Fruit fly (Drosophila melanogaster) whole organism, wandering third instar larva: ENCODE data around the gene CG14014.

Source experiments
- Abd-B ChIP-seq: fragments of >200 bp; optimal IDR thresholded peaks from 2 replicates; lab custom pipeline; 2017; ENCODE audit warnings: missing biosample characterization, missing genetic modification characterization
- CrebA ChIP-seq: fragments of 200-800 bp; sonication (Bioruptor generic); optimal IDR thresholded peaks from 2 replicates; lab custom pipeline; 2016; ENCODE audit warnings: missing biosample characterization, mild to moderate bottlenecking, missing genetic modification characterization, borderline replicate concordance
- Dfd ChIP-seq: fragments of >200 bp; optimal IDR thresholded peaks from 2 replicates; lab custom pipeline; 2017; ENCODE audit warnings: missing biosample characterization, missing genetic modification characterization
- GATAd ChIP-seq: sonication (Bioruptor generic); optimal IDR thresholded peaks from 2 replicates; lab custom pipeline; 2016; ENCODE audit warnings: missing biosample characterization, missing genetic modification characterization
- HLH106 ChIP-seq: fragments of 200-800 bp; optimal IDR thresholded peaks from 3 replicates; lab custom pipeline; 2019; ENCODE audit warnings: missing biosample characterization, mild to moderate bottlenecking, missing genetic modification characterization, moderate library complexity
- Hnf4 ChIP-seq: fragments of 200-800 bp; sonication (Bioruptor generic); optimal IDR thresholded peaks from 2 replicates; lab custom pipeline; 2016; ENCODE audit warnings: missing biosample characterization, mild to moderate bottlenecking, missing genetic modification characterization
- Hr78 ChIP-seq: fragments of >200 bp; optimal IDR thresholded peaks from 2 replicates; lab custom pipeline; 2017; ENCODE audit warnings: missing biosample characterization, missing genetic modification characterization
- Hr83 ChIP-seq: fragments of 200-300 bp; sonication (Bioruptor generic); optimal IDR thresholded peaks from 2 replicates; lab custom pipeline; 2016; ENCODE audit warnings: missing biosample characterization, mild to moderate bottlenecking, missing genetic modification characterization, moderate library complexity; ENCODE audit not compliant: poor library complexity, severe bottlenecking
- Jra ChIP-seq: sonication (Bioruptor generic); optimal IDR thresholded peaks from 2 replicates; lab custom pipeline; 2016; ENCODE audit warnings: missing biosample characterization, missing genetic modification characterization
- Myc ChIP-seq: fragments of >200 bp; optimal IDR thresholded peaks from 2 replicates; lab custom pipeline; 2017
- N ChIP-seq: fragments of >200 bp; optimal IDR thresholded peaks from 2 replicates; lab custom pipeline; 2018; ENCODE audit warnings: missing biosample characterization, missing external identifiers, missing genetic modification characterization
- Sp1 ChIP-seq: fragments of 200-800 bp; sonication (Bioruptor generic); optimal IDR thresholded peaks from 3 replicates; lab custom pipeline; 2019; ENCODE audit warnings: missing biosample characterization, mild to moderate bottlenecking, missing genetic modification characterization, moderate library complexity
- Vsx2 ChIP-seq: fragments of 200-300, 225-300 bp; sonication (Bioruptor generic); optimal IDR thresholded peaks from 2 replicates; lab custom pipeline; 2018; ENCODE audit warnings: missing biosample characterization, missing genetic modification characterization; ENCODE audit not compliant: partially characterized antibody
- br ChIP-seq: fragments of 200-800 bp; sonication (Bioruptor generic); optimal IDR thresholded peaks from 2 replicates; lab custom pipeline; 2016; ENCODE audit warnings: missing biosample characterization, missing genetic modification characterization
- brk ChIP-seq: fragments of 200-800 bp; sonication (Bioruptor generic); optimal IDR thresholded peaks from 2 replicates; lab custom pipeline; 2016; ENCODE audit warnings: missing biosample characterization, mild to moderate bottlenecking, missing genetic modification characterization
- dmrt93B ChIP-seq: fragments of 200-800 bp; sonication (Bioruptor generic); optimal IDR thresholded peaks from 2 replicates; lab custom pipeline; 2018; ENCODE audit warnings: missing biosample characterization, mild to moderate bottlenecking, missing genetic modification characterization
- dsf ChIP-seq: sonication (Bioruptor generic); optimal IDR thresholded peaks from 2 replicates; lab custom pipeline; 2016; ENCODE audit warnings: missing biosample characterization, missing genetic modification characterization, borderline replicate concordance
- foxo ChIP-seq, 2 experiments: fragments of 200-800 bp; sonication (Bioruptor generic); optimal IDR thresholded peaks; 2 replicates in 1 of 2; 3 replicates in 1 of 2; lab custom pipeline; 2016 to 2017; ENCODE audit warnings: missing biosample characterization in 2 of 2, missing genetic modification characterization in 2 of 2
- h ChIP-seq: fragments of 200-800 bp; sonication (Bioruptor generic); optimal IDR thresholded peaks from 3 replicates; lab custom pipeline; 2016; ENCODE audit warnings: missing biosample characterization, mild to moderate bottlenecking, missing genetic modification characterization
- jim ChIP-seq: fragments of 175-275, 200-325 bp; sonication (Bioruptor generic); optimal IDR thresholded peaks from 2 replicates; lab custom pipeline; 2016; ENCODE audit warnings: missing biosample characterization, mild to moderate bottlenecking, missing genetic modification characterization
- lola ChIP-seq: fragments of >200 bp; optimal IDR thresholded peaks from 2 replicates; lab custom pipeline; 2017; ENCODE audit warnings: missing biosample characterization, missing genetic modification characterization
- pan ChIP-seq: fragments of >200 bp; optimal IDR thresholded peaks from 2 replicates; lab custom pipeline; 2017
- psq ChIP-seq: fragments of 200-800 bp; sonication (Bioruptor generic); optimal IDR thresholded peaks from 3 replicates; lab custom pipeline; 2017; ENCODE audit warnings: missing biosample characterization, mild to moderate bottlenecking, missing genetic modification characterization, moderate library complexity
- rgr ChIP-seq: fragments of 200-800 bp; sonication (Bioruptor generic); optimal IDR thresholded peaks from 3 replicates; lab custom pipeline; 2016; ENCODE audit warnings: missing biosample characterization, mild to moderate bottlenecking, missing genetic modification characterization
- sage ChIP-seq: fragments of 200-800 bp; sonication (Bioruptor generic); optimal IDR thresholded peaks from 2 replicates; lab custom pipeline; 2016; ENCODE audit warnings: missing biosample characterization, mild to moderate bottlenecking, missing genetic modification characterization
- sv ChIP-seq: fragments of 200-800 bp; sonication (Bioruptor generic); optimal IDR thresholded peaks from 3 replicates; lab custom pipeline; 2016; ENCODE audit warnings: missing biosample characterization, missing genetic modification characterization
- tai ChIP-seq: sonication (Bioruptor generic); optimal IDR thresholded peaks from 2 replicates; lab custom pipeline; 2016; ENCODE audit warnings: missing biosample characterization, missing genetic modification characterization
- usp ChIP-seq: fragments of >200 bp; optimal IDR thresholded peaks from 2 replicates; lab custom pipeline; 2017; ENCODE audit warnings: missing biosample characterization, missing genetic modification characterization
- woc ChIP-seq: sonication (Bioruptor generic); optimal IDR thresholded peaks from 2 replicates; lab custom pipeline; 2016; ENCODE audit warnings: missing biosample characterization, mild to moderate bottlenecking, missing genetic modification characterization

The CG14014 gene

DNA sequence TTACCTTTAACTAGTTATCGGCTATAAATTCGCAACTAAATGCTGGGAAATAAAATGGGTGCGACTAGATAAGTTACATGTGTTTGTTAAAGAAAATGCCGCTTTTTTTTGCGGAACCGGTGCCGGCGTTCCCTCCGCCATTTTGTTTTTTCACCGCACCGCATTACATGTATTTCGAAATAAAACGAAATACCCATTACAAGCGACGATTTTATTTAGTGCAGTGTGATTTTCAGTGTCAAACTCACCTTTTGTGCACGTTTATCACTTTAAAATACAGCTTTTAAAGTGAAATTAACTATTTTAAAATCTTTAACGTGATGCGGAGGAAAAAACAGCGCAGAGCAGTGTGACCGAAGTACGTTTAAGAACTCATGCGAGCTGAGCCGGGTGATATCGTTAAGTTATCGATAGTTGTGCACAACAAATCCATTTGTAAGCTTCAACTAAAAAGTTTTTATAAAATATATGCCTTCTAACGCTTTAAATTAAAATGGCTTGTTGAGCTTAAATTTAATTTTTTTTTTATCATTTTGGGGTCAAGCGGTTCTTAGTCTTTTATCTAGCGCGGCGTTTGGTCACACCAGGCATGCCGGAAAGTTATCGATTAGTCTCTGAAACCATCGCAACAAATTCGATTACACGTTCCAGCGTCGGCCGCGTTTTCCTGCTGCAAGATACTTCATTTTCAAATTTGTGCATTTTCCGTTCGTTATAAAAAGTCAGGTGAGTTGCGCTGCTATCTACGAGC lies 8.5 kb downstream of the CG14014 start, which contains the start of the genes Hel25E and Lam:
Gene Hel25E (minus strand): TSS at position 380 of the 751 bp plus-strand sequence.
Gene Lam (plus strand): TSS at position 546 of the 751 bp plus-strand sequence.
- TF ChIP-seq tai (GFP tag; lab: Kevin White, UChicago) (no peak), usp (GFP tag; lab: Kevin White, UChicago) (no peak)
- TF ChIP-seq, all 38 proteins: peak for 0

DNA sequence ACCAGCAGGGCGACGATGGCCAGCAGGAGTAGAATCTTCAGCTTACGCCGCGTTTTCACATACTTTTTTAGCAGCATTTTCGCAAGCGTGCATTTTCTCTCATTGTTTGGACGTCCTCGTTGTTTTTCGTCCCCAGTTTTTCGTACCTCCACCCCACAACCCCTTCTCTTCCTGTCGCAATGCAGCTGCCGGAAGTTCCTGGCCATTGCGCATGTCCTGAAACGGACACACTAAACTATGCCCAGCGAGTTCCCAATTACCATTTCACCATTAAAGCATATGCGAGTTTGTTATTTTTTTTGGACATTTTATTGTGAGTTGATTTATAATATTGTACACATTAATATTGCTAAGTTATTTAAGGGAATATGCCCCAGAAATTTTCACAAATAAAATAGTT lies 11.6 kb downstream of the CG14014 start, which contains the start of gene CG14015:
Gene CG14015 (minus strand): TSS at position 163 of the 400 bp plus-strand sequence.
- TF ChIP-seq woc (GFP tag; lab: Kevin White, UChicago) = no peak
- TF ChIP-seq Hr78 (GFP tag; lab: Kevin White, UChicago) = no peak
- TF ChIP-seq tai (GFP tag; lab: Kevin White, UChicago) = no peak
- TF ChIP-seq usp (GFP tag; lab: Kevin White, UChicago) = no peak
- TF ChIP-seq HLH106 (tag; lab: Kevin White, UChicago) = no peak
- no peak for TF ChIP-seq jim (GFP tag; lab: Kevin White, UChicago)
- TF ChIP-seq dsf (GFP tag; lab: Kevin White, UChicago) = no peak
- no peak for TF ChIP-seq N (GFP tag; lab: Kevin White, UChicago)
- no peak for TF ChIP-seq Dfd
- no peak for TF ChIP-seq Myc
- no peak for TF ChIP-seq pan (lab: Kevin White, UChicago)
- no peak for TF ChIP-seq brk (GFP tag; lab: Kevin White, UChicago)
- no peak for TF ChIP-seq GATAd
- no peak for TF ChIP-seq Jra (GFP tag; lab: Kevin White, UChicago)
- TF ChIP-seq Hnf4 (GFP tag; lab: Kevin White, UChicago) = no peak
- no peak for TF ChIP-seq h (GFP tag; lab: Kevin White, UChicago)
- TF ChIP-seq dmrt93B = no peak
- no peak for TF ChIP-seq foxo (GFP tag; optimal IDR thresholded peaks at IDR 0.05; lab: Kevin White, UChicago)

DNA sequence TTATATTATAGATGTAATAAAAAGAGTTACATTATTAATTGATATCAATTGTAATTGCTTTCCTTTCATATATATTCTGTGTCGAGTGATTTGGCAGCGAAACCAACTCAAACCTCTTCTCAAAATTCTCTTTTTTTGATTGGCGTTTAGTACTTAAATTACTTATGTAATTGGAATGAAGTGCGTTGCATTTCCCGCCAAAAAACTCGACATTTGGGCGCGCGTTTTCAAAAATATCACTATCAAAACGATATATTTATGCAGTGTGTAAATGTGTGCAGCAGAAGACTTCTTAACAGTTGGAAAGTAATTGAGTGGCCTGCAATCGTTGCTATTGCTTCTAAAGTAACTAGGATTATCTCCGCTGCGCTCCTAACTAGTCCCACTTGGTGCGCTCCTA lies 13.6 kb downstream of the CG14014 start:
- TF ChIP-seq Sp1 (GFP tag; lab: Kevin White, UChicago) (no peak), lola (no peak), HLH106 (tag; lab: Kevin White, UChicago) (no peak), Vsx2 (GFP tag; lab: Kevin White, UChicago) (no peak), Hr83 (GFP tag; lab: Kevin White, UChicago) (no peak), sv (GFP tag; lab: Kevin White, UChicago) (no peak), Jra (GFP tag; lab: Kevin White, UChicago) (no peak), tai (GFP tag; lab: Kevin White, UChicago) (no peak), dsf (GFP tag; lab: Kevin White, UChicago) (no peak), jim (GFP tag; lab: Kevin White, UChicago) (no peak), Abd-B (no peak)

DNA sequence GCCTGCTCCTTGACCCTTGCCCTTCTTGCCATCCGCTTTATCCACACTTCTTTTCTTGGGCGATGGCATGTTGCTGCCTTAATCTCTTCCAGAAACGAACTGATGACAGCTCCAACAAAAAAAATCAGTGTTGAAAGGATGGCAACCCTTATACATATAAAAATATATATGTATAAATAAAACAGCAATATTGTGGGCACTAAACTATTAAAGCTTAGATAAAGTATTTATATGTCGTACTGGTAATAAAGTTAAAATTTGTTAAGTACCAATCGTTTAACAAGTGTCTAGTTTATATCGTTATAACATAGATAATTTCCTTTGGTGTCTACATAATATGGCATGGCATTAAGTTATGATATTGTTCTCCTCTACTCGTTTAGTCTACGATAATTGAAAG lies 14.0 kb downstream of the CG14014 start, which contains the start of gene tomb:
Gene tomb (minus strand): TSS at position 101 of the 400 bp plus-strand sequence.
- TF ChIP-seq Abd-B = no peak
- TF ChIP-seq brk (GFP tag; lab: Kevin White, UChicago) = no peak
- no peak for TF ChIP-seq GATAd
- TF ChIP-seq Dfd = no peak
- no peak for TF ChIP-seq dsf (GFP tag; lab: Kevin White, UChicago)
- TF ChIP-seq N (GFP tag; lab: Kevin White, UChicago) = no peak
- no peak for TF ChIP-seq foxo (GFP tag; optimal IDR thresholded peaks at IDR 0.05; lab: Kevin White, UChicago)

DNA sequence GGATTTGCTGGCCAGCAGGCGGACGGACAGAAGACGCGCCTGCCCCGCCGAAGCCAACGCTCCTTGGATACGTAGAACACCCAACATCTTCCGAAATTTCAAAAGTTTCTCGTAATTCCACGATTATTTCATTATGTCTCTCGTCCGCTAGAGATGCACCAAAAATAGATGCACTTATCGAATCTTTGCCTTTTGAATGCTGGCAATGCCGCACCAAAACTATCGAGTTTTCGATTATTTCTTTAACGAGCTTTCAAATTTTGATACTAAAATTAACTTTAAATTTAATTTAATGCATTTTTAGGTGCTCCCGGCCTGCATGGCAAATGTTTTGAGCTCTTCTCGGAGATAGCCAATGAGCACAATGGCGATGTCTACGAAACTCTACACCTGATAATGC lies 18.6 kb downstream of the CG14014 start, which contains the start of gene Coq6:
Gene Coq6 (minus strand): TSS at position 163 of the 400 bp plus-strand sequence.
- TF ChIP-seq Hr83 (GFP tag; lab: Kevin White, UChicago) (peak; percentile 80), Hnf4 (GFP tag; lab: Kevin White, UChicago) (no peak), jim (GFP tag; lab: Kevin White, UChicago) (no peak)

DNA sequence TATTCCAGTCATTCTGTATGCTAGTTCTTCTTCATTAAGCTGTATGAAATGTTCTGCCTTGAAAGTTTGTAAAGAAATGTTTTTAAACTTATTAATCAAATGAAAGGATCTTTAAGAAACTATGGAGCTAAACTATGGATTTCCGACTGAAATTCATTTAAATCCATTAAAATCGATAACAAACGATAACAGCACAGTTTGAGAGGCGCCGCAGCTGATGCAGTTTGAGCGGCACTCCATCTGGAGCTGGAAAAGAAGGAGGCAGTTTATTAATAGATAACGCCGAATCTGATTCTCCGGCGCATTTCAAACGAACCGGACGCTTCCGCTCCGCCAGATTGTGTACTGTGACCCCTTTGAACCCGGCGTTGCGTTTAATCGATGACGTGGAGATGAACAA lies 22.8 kb downstream of the CG14014 start, which contains the start of gene CG31915:
Gene CG31915 (plus strand): TSS at position 263 of the 400 bp plus-strand sequence.
- TF ChIP-seq Myc = peak; percentile 76
- TF ChIP-seq psq = no peak

DNA sequence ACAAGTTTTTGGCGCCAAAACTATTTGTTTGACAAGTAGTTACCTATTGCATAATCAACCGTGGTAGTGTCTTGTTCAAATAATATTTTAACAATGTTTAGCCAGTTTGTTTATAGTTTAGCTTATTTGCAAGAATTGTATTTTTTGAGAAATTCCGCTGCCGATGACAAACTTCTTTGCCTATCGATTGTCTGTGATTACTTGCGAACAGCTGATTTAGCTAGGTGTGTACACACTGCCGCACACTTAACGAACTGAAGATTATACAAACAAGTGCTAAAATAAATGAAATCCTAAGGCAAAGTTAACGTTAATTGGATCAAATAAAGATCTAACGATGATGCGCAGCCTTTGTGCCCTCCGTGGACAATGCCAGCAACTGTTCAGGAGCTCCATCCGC lies 23.9 kb downstream of the CG14014 start, which contains the start of gene Cox11:
Gene Cox11 (plus strand): TSS at position 220 of the 400 bp plus-strand sequence.
- TF ChIP-seq CrebA (GFP tag; lab: Kevin White, UChicago) (no peak), Sp1 (GFP tag; lab: Kevin White, UChicago) (no peak), dsf (GFP tag; lab: Kevin White, UChicago) (no peak), Abd-B (no peak), Myc (no peak), jim (GFP tag; lab: Kevin White, UChicago) (no peak), GATAd (no peak), pan (lab: Kevin White, UChicago) (no peak), brk (GFP tag; lab: Kevin White, UChicago) (no peak), br (GFP tag; lab: Kevin White, UChicago) (no peak), Jra (GFP tag; lab: Kevin White, UChicago) (no peak), rgr (GFP tag; lab: Kevin White, UChicago) (no peak), Hr83 (GFP tag; lab: Kevin White, UChicago) (no peak), Dfd (no peak), tai (GFP tag; lab: Kevin White, UChicago) (no peak), sage (GFP tag; lab: Kevin White, UChicago) (no peak)
- TF ChIP-seq, all 38 proteins: peak for 0
